Worm (Caenorhabditis elegans) whole organism, early embryonic: ENCODE data around the gene D1022.5.
"Not testable (repeated sequence)": the region's sequence is repeated elsewhere in the genome, so short reads cannot be mapped to it uniquely, and the experiment has no call there.

Experiments used
- B0310.2 ChIP-seq: sonication (generic microtip); optimal IDR thresholded peaks from 2 replicates; lab custom pipeline; 2016; ENCODE audit warnings: mild to moderate bottlenecking, missing genetic modification characterization, missing compliant biosample characterization
- F13C5.2 ChIP-seq: sonication (generic microtip); optimal IDR thresholded peaks from 2 replicates; lab custom pipeline; 2017; ENCODE audit warnings: mild to moderate bottlenecking, missing genetic modification characterization, inconsistent platforms, missing compliant biosample characterization
- aly-1 ChIP-seq: sonication (generic microtip); optimal IDR thresholded peaks from 2 replicates; lab custom pipeline; 2016; ENCODE audit warnings: missing genetic modification characterization, missing compliant biosample characterization
- ama-1 ChIP-seq: fragments of 150-350 bp; optimal IDR thresholded peaks from 2 replicates; lab custom pipeline; 2014
- ceh-13 ChIP-seq: fragments of 200-800 bp; sonication (Bioruptor generic); optimal IDR thresholded peaks from 2 replicates; lab custom pipeline; 2018; ENCODE audit warnings: mild to moderate bottlenecking, missing genetic modification characterization, missing compliant biosample characterization
- ceh-36 ChIP-seq: sonication (generic microtip); optimal IDR thresholded peaks from 2 replicates; lab custom pipeline; 2016; ENCODE audit warnings: missing genetic modification characterization, inconsistent platforms, missing compliant biosample characterization
- ets-7 ChIP-seq: sonication (generic microtip); optimal IDR thresholded peaks from 2 replicates; lab custom pipeline; 2016; ENCODE audit warnings: missing genotype, missing genetic modification characterization, missing compliant biosample characterization
- flt-1 ChIP-seq: fragments of 200-800 bp; sonication (Bioruptor generic); IDR thresholded peaks from 2 replicates; pipeline ENCODE4 v1.3.6; 2022; ENCODE audit warnings: missing genetic modification characterization, missing compliant biosample characterization
- hmbx-1 ChIP-seq: sonication (generic microtip); optimal IDR thresholded peaks from 2 replicates; lab custom pipeline; 2016; ENCODE audit warnings: mild to moderate bottlenecking, missing genetic modification characterization, missing compliant biosample characterization
- hmg-4 ChIP-seq: fragments of 200-800 bp; sonication (Bioruptor generic); optimal IDR thresholded peaks from 2 replicates; lab custom pipeline; 2018; ENCODE audit warnings: mild to moderate bottlenecking, missing genetic modification characterization, missing compliant biosample characterization
- hnd-1 ChIP-seq: sonication (generic microtip); optimal IDR thresholded peaks from 2 replicates; lab custom pipeline; 2016; ENCODE audit warnings: missing genetic modification characterization, missing compliant biosample characterization
- pes-1 ChIP-seq: fragments of 200-800 bp; sonication (Bioruptor generic); IDR thresholded peaks from 2 replicates; pipeline ENCODE4 v1.3.6; 2022; ENCODE audit warnings: missing genetic modification reagents, missing genetic modification characterization, missing compliant biosample characterization
- scrt-1 ChIP-seq: fragments of 200-800 bp; sonication (Bioruptor generic); IDR thresholded peaks from 2 replicates; pipeline ENCODE4 v1.3.6; 2022; ENCODE audit warnings: missing genetic modification characterization, missing compliant biosample characterization
- sea-1 ChIP-seq: fragments of 200-800 bp; sonication (Bioruptor generic); conservative IDR thresholded peaks from 2 replicates; pipeline ENCODE4 v1.3.6; 2022; ENCODE audit warnings: missing genetic modification characterization, missing compliant biosample characterization
- tbx-11 ChIP-seq: fragments of 200-800 bp; sonication (Bioruptor generic); IDR thresholded peaks from 2 replicates; pipeline ENCODE4 v1.3.6; 2022; ENCODE audit warnings: missing genetic modification characterization, missing compliant biosample characterization
- tbx-37 ChIP-seq: fragments of 200-800 bp; sonication (Bioruptor generic); conservative IDR thresholded peaks from 2 replicates; pipeline ENCODE4 v1.3.6; 2022; ENCODE audit warnings: missing genetic modification reagents, missing genetic modification characterization, missing compliant biosample characterization
- tra-4 ChIP-seq: sonication (generic microtip); optimal IDR thresholded peaks from 2 replicates; lab custom pipeline; 2017; ENCODE audit warnings: missing genetic modification characterization, missing compliant biosample characterization

D1022.5 gene

ce11 chrII:7456184-7456583, 2.4 kb downstream of the D1022.5 start, which contains the start of gene D1022.3:
Gene D1022.3, minus strand, starts transcription at chrII:7456284.
- TF ChIP-seq B0310.2 (tag; lab: Kevin White, UChicago) (no peak), hmbx-1 (no peak), ets-7 (tag; lab: Kevin White, UChicago) (no peak), tbx-37 (GFP tag; lab: Robert Waterston, UW) (no peak), hmg-4 (GFP tag; lab: Kevin White, UChicago) (no peak), tra-4 (no peak)

- TF ChIP-seq scrt-1 (GFP tag; lab: Robert Waterston, UW); pes-1 (GFP tag; lab: Robert Waterston, UW); tra-4: not testable (repeated sequence)
These were observed 23.6 kb downstream of the D1022.5 start, which contains the start of gene K02A2.1 for ce11 chrII:7434958-7435357. Gene K02A2.1, plus strand, starts transcription at chrII:7435258.

DNA sequence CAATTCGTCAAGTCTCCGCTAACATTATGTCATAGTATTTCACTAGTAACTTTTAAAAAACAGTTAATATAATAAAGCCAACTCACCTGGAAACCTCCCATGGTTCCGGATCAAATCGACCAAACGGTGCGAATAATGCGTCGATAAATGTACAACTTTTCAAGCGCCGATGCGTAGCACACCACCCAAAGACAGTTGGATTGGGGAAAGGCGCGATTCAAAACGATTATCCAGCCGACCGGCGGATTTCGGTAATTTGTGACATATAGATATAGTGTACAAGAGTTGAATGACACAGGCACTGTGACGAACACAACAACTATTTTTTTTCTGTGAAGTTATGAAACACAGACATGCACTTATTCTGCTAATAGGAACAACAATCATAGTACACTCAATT, 24.4 kb downstream of the D1022.5 start, which contains the start of gene kcc-3:
Gene kcc-3 (minus strand): TSS at position 101 of the 400 bp plus-strand sequence.
- no peak for TF ChIP-seq tbx-37 (GFP tag; lab: Robert Waterston, UW)
- TF ChIP-seq hmg-4 (GFP tag; lab: Kevin White, UChicago), result no peak
- no peak for TF ChIP-seq scrt-1 (GFP tag; lab: Robert Waterston, UW)

DNA sequence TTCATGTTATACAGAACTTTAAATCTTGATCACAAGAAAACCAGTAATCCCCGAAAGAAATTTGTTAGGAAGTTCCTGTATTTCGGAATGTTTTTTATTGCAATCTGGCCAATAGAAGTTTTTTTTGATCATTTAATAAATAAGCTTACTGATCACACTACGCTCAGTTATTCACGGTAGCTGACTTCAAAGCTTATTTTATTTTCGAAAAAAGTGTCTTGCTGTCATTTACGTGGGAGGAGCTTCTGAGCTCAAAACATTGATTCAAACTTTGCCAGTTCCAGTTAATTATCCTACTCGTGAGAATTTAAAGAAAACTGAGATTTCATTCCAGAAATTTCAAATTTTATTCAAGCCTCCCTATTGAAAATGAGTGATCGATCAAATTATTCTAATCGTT, 26.3 kb downstream of the D1022.5 start, which contains the start of gene srd-54:
Gene srd-54 (plus strand): TSS at position 301 of the 400 bp plus-strand sequence.
- TF ChIP-seq tbx-37 (GFP tag; lab: Robert Waterston, UW) (no peak), sea-1 (GFP tag; lab: Robert Waterston, UW) (no peak), hnd-1 (tag; lab: Kevin White, UChicago) (no peak), B0310.2 (tag; lab: Kevin White, UChicago) (no peak), hmbx-1 (no peak), scrt-1 (GFP tag; lab: Robert Waterston, UW) (no peak), ceh-13 (GFP tag; lab: Kevin White, UChicago) (no peak), F13C5.2 (tag; lab: Kevin White, UChicago) (no peak), ceh-36 (tag; lab: Kevin White, UChicago) (no peak), ets-7 (tag; lab: Kevin White, UChicago) (no peak), aly-1 (no peak), ama-1 (lab: Kevin White, UChicago) (no peak), tbx-11 (GFP tag; lab: Robert Waterston, UW) (no peak), flt-1 (GFP tag; lab: Robert Waterston, UW) (no peak), pes-1 (GFP tag; lab: Robert Waterston, UW) (no peak), tra-4 (no peak)

DNA sequence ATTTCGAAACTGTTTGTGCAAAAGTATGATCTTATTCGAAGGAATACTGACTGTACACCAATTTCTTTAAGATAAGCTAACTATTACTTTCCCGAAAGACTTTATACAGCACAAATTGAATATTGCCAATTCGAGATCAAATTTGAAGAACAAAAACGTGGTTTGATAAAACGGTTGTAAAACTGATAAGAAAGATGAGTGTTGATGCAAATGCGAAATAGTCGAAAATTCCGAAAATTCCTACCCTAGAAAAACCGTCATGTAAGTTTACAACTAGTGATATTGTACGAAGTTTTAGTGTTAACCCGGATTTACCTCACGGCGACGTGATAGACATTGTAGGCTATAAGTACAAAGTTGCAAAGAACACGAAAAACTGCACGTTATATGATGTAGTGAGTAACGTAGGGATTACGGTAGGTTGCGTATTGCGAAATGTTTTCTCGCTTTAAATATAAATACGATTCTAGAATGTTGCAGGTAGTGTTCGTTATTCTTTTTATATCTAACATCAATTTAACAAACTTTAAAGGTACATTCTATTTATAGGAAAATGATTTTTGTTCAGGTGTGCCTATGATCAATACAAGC, 37.7 kb downstream of the D1022.5 start:
- TF ChIP-seq hnd-1 (tag; lab: Kevin White, UChicago), result no peak
- TF ChIP-seq ceh-13 (GFP tag; lab: Kevin White, UChicago), result no peak
- no peak for TF ChIP-seq ceh-36 (tag; lab: Kevin White, UChicago)
- TF ChIP-seq scrt-1 (GFP tag; lab: Robert Waterston, UW), result no peak
- TF ChIP-seq ets-7 (tag; lab: Kevin White, UChicago), result no peak
- TF ChIP-seq tra-4, result no peak

DNA sequence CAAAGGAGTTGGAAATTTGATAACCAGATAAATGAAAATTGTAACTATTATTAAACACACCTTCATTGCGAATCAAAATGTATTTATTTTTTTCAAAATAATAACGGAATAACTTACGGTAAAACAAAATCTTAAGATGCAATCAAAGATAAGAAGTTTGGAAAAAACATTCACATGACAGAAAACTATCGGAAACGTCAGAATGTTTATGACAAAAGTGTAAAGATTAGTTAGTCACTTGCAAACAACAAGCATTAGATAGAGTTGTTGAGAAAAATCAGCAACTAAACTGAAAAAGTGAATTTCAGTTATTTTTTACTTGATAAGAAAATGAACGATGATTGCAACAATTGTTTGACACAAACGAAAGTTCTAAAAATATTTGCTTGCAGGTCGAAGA, 38.4 kb downstream of the D1022.5 start:
- no peak for TF ChIP-seq B0310.2 (tag; lab: Kevin White, UChicago)
- no peak for TF ChIP-seq pes-1 (GFP tag; lab: Robert Waterston, UW)
- TF ChIP-seq F13C5.2 (tag; lab: Kevin White, UChicago), result no peak
- TF ChIP-seq ets-7 (tag; lab: Kevin White, UChicago), result no peak
- no peak for TF ChIP-seq tra-4
- TF ChIP-seq ceh-13 (GFP tag; lab: Kevin White, UChicago), result no peak
- no peak for TF ChIP-seq hnd-1 (tag; lab: Kevin White, UChicago)
- TF ChIP-seq scrt-1 (GFP tag; lab: Robert Waterston, UW), result no peak
- TF ChIP-seq sea-1 (GFP tag; lab: Robert Waterston, UW), result no peak
- TF ChIP-seq ceh-36 (tag; lab: Kevin White, UChicago), result no peak
- no peak for TF ChIP-seq hmbx-1
- TF ChIP-seq flt-1 (GFP tag; lab: Robert Waterston, UW), result no peak
- no peak for TF ChIP-seq tbx-11 (GFP tag; lab: Robert Waterston, UW)
- no peak for TF ChIP-seq aly-1
- TF ChIP-seq tbx-37 (GFP tag; lab: Robert Waterston, UW), result no peak

ce11 chrII:7419563-7419962, 39.0 kb downstream of the D1022.5 start:
- TF ChIP-seq aly-1 (no peak), hnd-1 (tag; lab: Kevin White, UChicago) (no peak), B0310.2 (tag; lab: Kevin White, UChicago) (no peak), hmg-4 (GFP tag; lab: Kevin White, UChicago) (no peak), flt-1 (GFP tag; lab: Robert Waterston, UW) (no peak), sea-1 (GFP tag; lab: Robert Waterston, UW) (no peak), ceh-13 (GFP tag; lab: Kevin White, UChicago) (no peak), tbx-11 (GFP tag; lab: Robert Waterston, UW) (no peak), scrt-1 (GFP tag; lab: Robert Waterston, UW) (no peak), hmbx-1 (no peak)

- TF ChIP-seq hnd-1 (tag; lab: Kevin White, UChicago), result no peak
These were observed 44.8 kb downstream of the D1022.5 start for ce11 chrII:7413764-7414163.
